Fruit fly (Drosophila melanogaster) whole organism, embryonic: ENCODE data around the gene ea.
A peak's percentile ranks its signal among the peaks of the same experiment; 100 is the strongest.

Experiments used
- Aef1 ChIP-seq: fragments of 200-800 bp; sonication (Bioruptor generic); IDR thresholded peaks from 3 replicates; pipeline ENCODE4 v1.3.6; 2022; ENCODE audit warnings: missing biosample characterization, missing genetic modification characterization
- Atf3 ChIP-seq: fragments of 200-800 bp; sonication (Bioruptor generic); optimal IDR thresholded peaks from 3 replicates; lab custom pipeline; 2016; ENCODE audit warnings: missing biosample characterization, missing genetic modification characterization
- Atf6 ChIP-seq: fragments of 200-800 bp; sonication (Bioruptor generic); IDR thresholded peaks from 2 replicates; pipeline ENCODE4 v1.3.6; 2022; ENCODE audit warnings: missing biosample characterization, missing genetic modification characterization
- CG11456 ChIP-seq: fragments of 200-800 bp; sonication (Bioruptor generic); IDR thresholded peaks from 3 replicates; pipeline ENCODE4 v1.3.6; 2022; ENCODE audit warnings: missing biosample characterization, missing genetic modification characterization
- CG1233 ChIP-seq: fragments of 200-800 bp; sonication (Bioruptor generic); optimal IDR thresholded peaks from 4 replicates; lab custom pipeline; 2018; ENCODE audit warnings: missing biosample characterization, mild to moderate bottlenecking, missing genetic modification characterization
- CG13287 ChIP-seq: fragments of 200-800 bp; sonication (Bioruptor generic); IDR thresholded peaks from 2 replicates; pipeline ENCODE4 v1.3.6; 2022; ENCODE audit warnings: missing biosample characterization, missing genetic modification characterization; ENCODE audit not compliant: partially characterized antibody
- CG15073 ChIP-seq: fragments of 200-800 bp; sonication (Bioruptor generic); optimal IDR thresholded peaks from 2 replicates; lab custom pipeline; 2016; ENCODE audit warnings: missing biosample characterization, missing genetic modification characterization
- CG17359 ChIP-seq: fragments of 200-800 bp; sonication (Bioruptor generic); optimal IDR thresholded peaks from 3 replicates; lab custom pipeline; 2018; ENCODE audit warnings: missing biosample characterization, mild to moderate bottlenecking, missing genetic modification characterization, moderate library complexity
- CG17829 ChIP-seq: fragments of 200-800 bp; optimal IDR thresholded peaks from 2 replicates; lab custom pipeline; 2019; ENCODE audit warnings: missing biosample characterization, mild to moderate bottlenecking, missing genetic modification characterization, moderate library complexity
- CG18764 ChIP-seq: fragments of 200-800 bp; sonication (Bioruptor generic); optimal IDR thresholded peaks from 3 replicates; lab custom pipeline; 2016; ENCODE audit warnings: missing biosample characterization, missing genetic modification characterization
- CG2120 ChIP-seq: fragments of 200-800 bp; sonication (Bioruptor generic); optimal IDR thresholded peaks from 3 replicates; lab custom pipeline; 2016; ENCODE audit warnings: missing biosample characterization, missing genetic modification characterization
- CG34422 ChIP-seq: fragments of 200-800 bp; sonication (Bioruptor generic); IDR thresholded peaks from 3 replicates; pipeline ENCODE4 v1.3.6; 2022; ENCODE audit warnings: missing biosample characterization, missing genetic modification characterization
- CG4282 ChIP-seq: fragments of 200-800 bp; sonication (Bioruptor generic); optimal IDR thresholded peaks from 2 replicates; lab custom pipeline; 2016; ENCODE audit warnings: missing biosample characterization, missing genetic modification characterization
- CG4404 ChIP-seq: fragments of 200-800 bp; sonication (Bioruptor generic); IDR thresholded peaks from 2 replicates; pipeline ENCODE4 v1.3.6; 2022; ENCODE audit warnings: missing biosample characterization, missing genetic modification characterization
- CG4707 ChIP-seq: fragments of 200-800 bp; sonication (Bioruptor generic); optimal IDR thresholded peaks from 2 replicates; lab custom pipeline; 2018; ENCODE audit warnings: missing biosample characterization, mild to moderate bottlenecking, missing genetic modification characterization, moderate library complexity
- CG8478 ChIP-seq: fragments of >200 bp; optimal IDR thresholded peaks from 2 replicates; lab custom pipeline; 2018
- Dll ChIP-seq: fragments of 200-800 bp; sonication (Bioruptor generic); IDR thresholded peaks from 4 replicates; pipeline ENCODE4 v1.3.6; 2022; ENCODE audit warnings: missing biosample characterization, missing genetic modification characterization; ENCODE audit not compliant: partially characterized antibody
- Doc2 ChIP-seq: fragments of 200-800 bp; sonication (Bioruptor generic); IDR thresholded peaks from 2 replicates; pipeline ENCODE4 v1.3.6; 2022; ENCODE audit warnings: missing biosample characterization, missing genetic modification characterization
- HHEX ChIP-seq: fragments of 200-800 bp; sonication (Bioruptor generic); optimal IDR thresholded peaks from 3 replicates; lab custom pipeline; 2017; ENCODE audit warnings: missing biosample characterization, mild to moderate bottlenecking, missing genetic modification characterization, missing genetic modification reagents
- Hey ChIP-seq: fragments of 200-800 bp; sonication (Bioruptor generic); optimal IDR thresholded peaks from 3 replicates; lab custom pipeline; 2018; ENCODE audit warnings: missing biosample characterization, mild to moderate bottlenecking, missing genetic modification characterization
- HmgZ ChIP-seq: fragments of 200-800 bp; sonication (Bioruptor generic); optimal IDR thresholded peaks from 2 replicates; lab custom pipeline; 2018; ENCODE audit warnings: missing biosample characterization, mild to moderate bottlenecking, missing genetic modification characterization
- Lhr ChIP-seq: fragments of 200-800 bp; sonication (Bioruptor generic); optimal IDR thresholded peaks from 3 replicates; lab custom pipeline; 2017; ENCODE audit warnings: mild to moderate bottlenecking, missing biosample characterization, missing genetic modification reagents, missing genetic modification characterization
- MBD-R2 ChIP-seq: fragments of 200-800 bp; sonication (Bioruptor generic); IDR thresholded peaks from 2 replicates; pipeline ENCODE4 v1.3.6; 2022; ENCODE audit warnings: missing biosample characterization, missing genetic modification characterization
- MTF-1 ChIP-seq: fragments of 200-800 bp; sonication (Bioruptor generic); optimal IDR thresholded peaks from 2 replicates; lab custom pipeline; 2018; ENCODE audit warnings: missing biosample characterization, mild to moderate bottlenecking, missing genetic modification characterization, borderline replicate concordance
- Sry-β ChIP-seq: fragments of 200-800 bp; sonication (Bioruptor generic); optimal IDR thresholded peaks from 2 replicates; lab custom pipeline; 2018; ENCODE audit warnings: missing biosample characterization, mild to moderate bottlenecking, missing genetic modification characterization, moderate library complexity
- ab ChIP-seq: fragments of 200-800 bp; sonication (Bioruptor generic); optimal IDR thresholded peaks from 2 replicates; lab custom pipeline; 2016; ENCODE audit warnings: missing biosample characterization, missing genetic modification characterization
- btn ChIP-seq: fragments of 200-800 bp; sonication (Bioruptor generic); optimal IDR thresholded peaks from 2 replicates; lab custom pipeline; 2016; ENCODE audit warnings: missing biosample characterization, missing genetic modification characterization
- corto ChIP-seq: fragments of 200-800 bp; sonication (Bioruptor generic); optimal IDR thresholded peaks from 2 replicates; lab custom pipeline; 2016; ENCODE audit warnings: missing biosample characterization, mild to moderate bottlenecking, missing genetic modification characterization, moderate library complexity
- cwo ChIP-seq: fragments of 200-800 bp; sonication (Bioruptor generic); optimal IDR thresholded peaks from 3 replicates; lab custom pipeline; 2017; ENCODE audit warnings: missing biosample characterization, missing genetic modification characterization, mild to moderate bottlenecking, moderate library complexity, missing genetic modification reagents
- dati ChIP-seq: fragments of 200-800 bp; sonication (Bioruptor generic); IDR thresholded peaks from 2 replicates; pipeline ENCODE4 v1.3.6; 2022; ENCODE audit warnings: missing biosample characterization, missing genetic modification characterization
- dmrt99B ChIP-seq: fragments of 200-800 bp; sonication (Bioruptor generic); optimal IDR thresholded peaks from 2 replicates; lab custom pipeline; 2018; ENCODE audit warnings: missing biosample characterization, mild to moderate bottlenecking, missing genetic modification characterization, moderate library complexity
- dysf ChIP-seq: fragments of 200-800 bp; sonication (Bioruptor generic); IDR thresholded peaks from 3 replicates; pipeline ENCODE4 v1.3.6; 2022; ENCODE audit warnings: missing biosample characterization, missing genetic modification characterization
- eve ChIP-seq, 2 experiments: fragments of >200 bp; optimal IDR thresholded peaks; 2 replicates each; lab custom pipeline; 2017; ENCODE audit warnings: missing biosample characterization in 2 of 2, missing genetic modification characterization in 2 of 2
- exex ChIP-seq: fragments of 200-800 bp; sonication (Bioruptor generic); optimal IDR thresholded peaks from 4 replicates; lab custom pipeline; 2018; ENCODE audit warnings: missing biosample characterization, mild to moderate bottlenecking, missing genetic modification characterization, moderate library complexity
- fru ChIP-seq: fragments of >200 bp; optimal IDR thresholded peaks from 2 replicates; lab custom pipeline; 2017
- gt ChIP-seq: fragments of 200-800 bp; sonication (Bioruptor generic); IDR thresholded peaks from 2 replicates; pipeline ENCODE4 v1.3.6; 2022; ENCODE audit warnings: missing biosample characterization, missing genetic modification characterization
- hkb ChIP-seq, 2 experiments: fragments of 200-800 bp in 1 of 2; fragments of >200 bp in 1 of 2; sonication (Bioruptor generic) in 1 of 2; IDR thresholded peaks in 1 of 2; optimal IDR thresholded peaks in 1 of 2; 2 replicates each; pipeline versions ENCODE4 v1.3.6 to Lab custom; 2017 to 2022; ENCODE audit warnings: missing biosample characterization in 1 of 2, missing genetic modification characterization in 1 of 2
- hth ChIP-seq: fragments of >200 bp; optimal IDR thresholded peaks from 2 replicates; lab custom pipeline; 2017; ENCODE audit warnings: inconsistent platforms
- insv ChIP-seq, 2 experiments: fragments of 200-800 bp; sonication (Bioruptor generic); optimal IDR thresholded peaks; 3 replicates each; lab custom pipeline; 2016 to 2018; ENCODE audit warnings: missing biosample characterization in 2 of 2, missing genetic modification characterization in 2 of 2
- lilli ChIP-seq: fragments of 200-800 bp; sonication (Bioruptor generic); optimal IDR thresholded peaks from 3 replicates; lab custom pipeline; 2016; ENCODE audit warnings: missing biosample characterization, missing genetic modification characterization
- nerfin-2 ChIP-seq: fragments of 200-800 bp; sonication (Bioruptor generic); IDR thresholded peaks from 2 replicates; pipeline ENCODE4 v1.3.6; 2022; ENCODE audit warnings: missing biosample characterization, missing genetic modification characterization; ENCODE audit not compliant: partially characterized antibody
- odd ChIP-seq: fragments of 200-800 bp; sonication (Bioruptor generic); optimal IDR thresholded peaks from 2 replicates; lab custom pipeline; 2017; ENCODE audit warnings: missing biosample characterization, mild to moderate bottlenecking, missing genetic modification characterization
- p53 ChIP-seq: fragments of 200-800 bp; sonication (Bioruptor generic); optimal IDR thresholded peaks from 2 replicates; lab custom pipeline; 2016; ENCODE audit warnings: missing biosample characterization, missing genetic modification characterization
- pan ChIP-seq, 4 experiments: fragments of >200 bp in 3 of 4; fragments of 200-800 bp in 1 of 4; sonication (Bioruptor generic) in 1 of 4; optimal IDR thresholded peaks in 3 of 4; IDR thresholded peaks in 1 of 4; 2 replicates each; pipeline versions ENCODE4 v1.3.6 to Lab custom; 2017 to 2022; ENCODE audit warnings: missing biosample characterization in 2 of 4, missing genetic modification characterization in 2 of 4, mixed read lengths in 1 of 4
- rib ChIP-seq: fragments of 200-800 bp; sonication (Bioruptor generic); IDR thresholded peaks from 2 replicates; pipeline ENCODE4 v1.3.6; 2022; ENCODE audit warnings: missing biosample characterization, missing genetic modification characterization
- scrt ChIP-seq: fragments of 200-800 bp; sonication (Bioruptor generic); optimal IDR thresholded peaks from 2 replicates; lab custom pipeline; 2018; ENCODE audit warnings: missing biosample characterization, mild to moderate bottlenecking, missing genetic modification characterization, moderate library complexity
- ttk ChIP-seq: fragments of 200-800 bp; sonication (Bioruptor generic); IDR thresholded peaks from 2 replicates; pipeline ENCODE4 v2.1.2; 2022; ENCODE audit warnings: missing biosample characterization, missing genetic modification characterization
- vfl ChIP-seq: fragments of 200-800 bp; sonication (Bioruptor generic); optimal IDR thresholded peaks from 2 replicates; lab custom pipeline; 2016; ENCODE audit warnings: missing biosample characterization, missing genetic modification characterization
- vvl ChIP-seq: fragments of 200-800 bp; sonication (Bioruptor generic); IDR thresholded peaks from 2 replicates; pipeline ENCODE4 v1.3.6; 2022; ENCODE audit warnings: missing biosample characterization, missing genetic modification characterization

ea gene

dm6 chr3R:15319912-15320746 is 8.4 kb upstream of the ea start, which contains the start of the genes CG6276 and CG44040 (continued):
- no peak for TF ChIP-seq CG4282 (GFP tag; lab: Kevin White, UChicago)
- TF ChIP-seq gt (GFP tag; lab: Robert Waterston, UW), result no peak
- no peak for TF ChIP-seq btn (GFP tag; lab: Kevin White, UChicago)
- TF ChIP-seq dati (GFP tag; lab: Robert Waterston, UW), result 0 out of 2 replicates have a peak, but pooled peaks have one; percentile 15
- TF ChIP-seq odd (GFP tag; lab: Kevin White, UChicago), result no peak
- TF ChIP-seq fru (lab: Kevin White, UChicago), result no peak
- TF ChIP-seq dysf, result peak; percentile 45; the same call in 1 of the 3 replicates
- no peak for TF ChIP-seq Sry-β (GFP tag; lab: Kevin White, UChicago)
- TF ChIP-seq CG17829 (tag; lab: Kevin White, UChicago), result peak; percentile 18
- no peak for TF ChIP-seq pan (optimal IDR thresholded peaks at IDR 0.05; lab: Kevin White, UChicago)
- peak in 1 of 2 experiments; percentile 49 for TF ChIP-seq pan (GFP tag; optimal IDR thresholded peaks at IDR 0.05 in 1 of 2, IDR thresholded peaks at IDR 0.05 in 1 of 2)
- no peak for TF ChIP-seq rib (GFP tag; lab: Robert Waterston, UW)
- peak; percentile 49 for TF ChIP-seq HHEX (GFP tag; lab: Kevin White, UChicago)
- no peak for TF ChIP-seq CG18764 (GFP tag; lab: Kevin White, UChicago)
- no peak for TF ChIP-seq CG11456 (GFP tag; lab: Robert Waterston, UW)
- TF ChIP-seq eve (GFP tag; optimal IDR thresholded peaks at IDR 0.05; lab: Kevin White, UChicago), result no peak
- TF ChIP-seq CG34422 (GFP tag; lab: Robert Waterston, UW), result no peak
- TF ChIP-seq Atf3 (GFP tag; lab: Kevin White, UChicago), result no peak
- no peak for TF ChIP-seq ttk (GFP tag; lab: Robert Waterston, UW)
- TF ChIP-seq scrt, result no peak
- no peak for TF ChIP-seq ab
- TF ChIP-seq MBD-R2 (GFP tag; lab: Robert Waterston, UW), result peak; percentile 77
- no peak; the same call in 1 of the 2 replicates for TF ChIP-seq CG13287 (GFP tag; lab: Robert Waterston, UW)
- peak; percentile 54 for TF ChIP-seq vvl
- peak; percentile 23 for TF ChIP-seq vfl (GFP tag; lab: Kevin White, UChicago)
- no peak for TF ChIP-seq exex (tag; lab: Kevin White, UChicago)
- no peak for TF ChIP-seq Hey (tag; lab: Kevin White, UChicago)
- TF ChIP-seq p53 (GFP tag; lab: Kevin White, UChicago), result peak; percentile 23
- TF ChIP-seq Doc2, result no peak
- TF ChIP-seq Atf6 (GFP tag; lab: Robert Waterston, UW), result peak; percentile 62; the same call in 1 of the 2 replicates
- peak; percentile 64 for TF ChIP-seq lilli
- TF ChIP-seq Dll (GFP tag; lab: Robert Waterston, UW), result no peak
- peak; percentile 6 for TF ChIP-seq cwo
- no peak for TF ChIP-seq CG4707 (GFP tag; lab: Kevin White, UChicago)
- peak; percentile 1 for TF ChIP-seq hkb (optimal IDR thresholded peaks at IDR 0.05; lab: Kevin White, UChicago)
- peak; percentile 52; the same call in 1 of the 2 replicates for TF ChIP-seq hkb (GFP tag; IDR thresholded peaks at IDR 0.05; lab: Robert Waterston, UW)
- TF ChIP-seq hth (lab: Kevin White, UChicago), result no peak
- TF ChIP-seq nerfin-2 (GFP tag; lab: Robert Waterston, UW), result no peak
- TF ChIP-seq MTF-1 (GFP tag; lab: Kevin White, UChicago), result no peak
- peak in 1 of 2 experiments; percentile 3 for TF ChIP-seq insv (GFP tag; optimal IDR thresholded peaks at IDR 0.05; lab: Kevin White, UChicago)
- no peak for TF ChIP-seq Aef1
- no peak for TF ChIP-seq CG15073 (GFP tag; lab: Kevin White, UChicago)
- peak; percentile 23 for TF ChIP-seq HmgZ (tag; lab: Kevin White, UChicago)
- TF ChIP-seq corto (GFP tag; lab: Kevin White, UChicago), result no peak
- TF ChIP-seq CG2120, result peak; percentile 68
- no peak for TF ChIP-seq Lhr
- no peak for TF ChIP-seq CG8478 (lab: Kevin White, UChicago)
- peak; percentile 41 for TF ChIP-seq CG1233 (GFP tag; lab: Kevin White, UChicago)
- TF ChIP-seq dmrt99B (tag; lab: Kevin White, UChicago), result no peak
- TF ChIP-seq CG4404 (GFP tag; lab: Robert Waterston, UW), result peak; percentile 34; the same call in 1 of the 2 replicates
- TF ChIP-seq CG17359 (tag; lab: Kevin White, UChicago), result peak; percentile 22
